Fruit fly (Drosophila melanogaster): Measurements from ENCODE around the gene RpS19b.

dm6 chr3R:23939921-23940839, 6.8 kb upstream of the RpS19b start:
- TF ChIP-seq Dll (optimal IDR thresholded peaks at IDR 0.05): no peak
- TF ChIP-seq usp (GFP tag; optimal IDR thresholded peaks at IDR 0.05): no peak
- TF ChIP-seq psq (optimal IDR thresholded peaks at IDR 0.05): no peak

Measured in whole organism.